Worm (Caenorhabditis elegans): Measurements from ENCODE around the gene cnd-1.

ce11 chrIII:5280228-5280627, 35.8 kb upstream of the cnd-1 start:
- TF ChIP-seq B0310.2 (tag; optimal IDR thresholded peaks at IDR 0.05): no peak
- no peak for TF ChIP-seq flt-1 (GFP tag; IDR thresholded peaks at IDR 0.05)
- TF ChIP-seq hmg-4 (GFP tag; optimal IDR thresholded peaks at IDR 0.05): no peak
- TF ChIP-seq ama-1 (optimal IDR thresholded peaks at IDR 0.05): no peak

Data from whole organism, early embryonic.